Worm (Caenorhabditis elegans): Measurements from ENCODE around the gene R12B2.8.

R12B2.8 gene

ce11 chrIII:5841676-5842075, 18.0 kb downstream of the R12B2.8 start:
- TF ChIP-seq unc-62 (GFP tag; optimal IDR thresholded peaks at IDR 0.05): no peak

DNA sequence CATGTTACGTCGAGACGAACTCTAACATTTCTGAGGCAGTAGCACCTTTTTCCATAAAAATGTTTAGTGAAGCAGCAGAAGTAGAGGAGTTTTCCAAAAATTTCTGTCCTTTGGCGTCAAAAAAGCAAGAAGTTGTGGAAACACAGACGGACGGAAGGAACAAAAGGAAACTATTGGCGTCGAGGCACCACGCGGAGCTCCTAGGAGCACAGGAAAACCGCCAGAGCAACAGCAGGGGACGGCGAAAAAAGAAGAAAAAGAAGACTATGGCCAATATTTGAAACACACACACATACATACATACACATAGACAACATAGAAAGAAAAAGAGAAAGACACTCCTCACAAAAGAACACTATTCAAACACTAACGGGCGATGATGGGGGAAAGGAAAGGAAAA, 19.2 kb downstream of the R12B2.8 start:
- no peak for TF ChIP-seq unc-62 (GFP tag; optimal IDR thresholded peaks at IDR 0.05)

DNA sequence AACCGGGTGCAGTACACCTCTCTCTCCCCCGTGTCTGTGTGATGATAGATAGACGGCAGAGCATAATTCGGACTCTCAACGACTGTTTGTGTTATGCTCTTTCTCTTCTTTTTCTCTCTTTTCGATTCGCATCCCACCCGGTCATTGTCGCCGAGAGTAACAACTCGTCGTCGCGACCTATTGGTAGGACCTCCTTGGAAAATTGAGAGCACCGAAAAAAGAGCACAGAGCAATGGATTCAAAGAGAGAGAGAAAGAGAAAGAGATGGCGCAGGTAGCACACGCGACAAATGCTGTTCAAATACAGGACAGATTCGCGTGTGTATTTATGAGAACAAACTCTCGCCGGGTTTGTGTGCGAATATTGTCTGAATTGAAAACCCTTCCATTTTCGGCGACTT, 19.9 kb downstream of the R12B2.8 start:
- TF ChIP-seq unc-62 (GFP tag; optimal IDR thresholded peaks at IDR 0.05): no peak

ce11 chrIII:5845483-5845882, 21.8 kb downstream of the R12B2.8 start:
- no peak for TF ChIP-seq unc-62 (GFP tag; optimal IDR thresholded peaks at IDR 0.05)

- no peak for TF ChIP-seq unc-62 (GFP tag; optimal IDR thresholded peaks at IDR 0.05)
These were observed 22.7 kb downstream of the R12B2.8 start for ce11 chrIII:5846412-5846811.

DNA sequence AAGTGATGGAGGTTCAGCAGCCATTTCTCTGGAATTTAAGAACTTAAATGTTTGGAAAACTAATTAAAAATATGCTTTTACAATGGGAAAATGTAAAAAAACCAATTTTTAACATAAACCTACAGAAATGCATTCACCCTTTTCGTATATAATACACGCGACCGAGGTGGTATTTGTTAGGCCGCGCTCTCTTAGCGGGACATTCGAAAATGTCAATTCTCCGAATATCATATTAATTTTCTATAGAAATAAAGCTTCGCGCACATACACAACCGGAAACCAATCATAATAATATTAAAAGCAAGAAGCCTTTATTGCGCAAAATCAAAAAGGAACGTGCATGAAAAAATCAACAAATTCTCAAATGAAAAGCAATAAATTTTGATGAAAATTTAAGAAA, 29.5 kb downstream of the R12B2.8 start, which contains the start of gene ddx-23:
Gene ddx-23, minus strand, starts transcription at position 30 of the 400 bp plus-strand sequence.
- TF ChIP-seq unc-62 (GFP tag; optimal IDR thresholded peaks at IDR 0.05): no peak

ce11 chrIII:5855637-5856179, 32.0 kb downstream of the R12B2.8 start, which contains the start of the genes cct-6 and alh-9:
Gene cct-6 (minus strand): TSS chrIII:5855687.
Gene alh-9 (plus strand): TSS chrIII:5856018.
- no peak for TF ChIP-seq unc-62 (GFP tag; optimal IDR thresholded peaks at IDR 0.05)

DNA sequence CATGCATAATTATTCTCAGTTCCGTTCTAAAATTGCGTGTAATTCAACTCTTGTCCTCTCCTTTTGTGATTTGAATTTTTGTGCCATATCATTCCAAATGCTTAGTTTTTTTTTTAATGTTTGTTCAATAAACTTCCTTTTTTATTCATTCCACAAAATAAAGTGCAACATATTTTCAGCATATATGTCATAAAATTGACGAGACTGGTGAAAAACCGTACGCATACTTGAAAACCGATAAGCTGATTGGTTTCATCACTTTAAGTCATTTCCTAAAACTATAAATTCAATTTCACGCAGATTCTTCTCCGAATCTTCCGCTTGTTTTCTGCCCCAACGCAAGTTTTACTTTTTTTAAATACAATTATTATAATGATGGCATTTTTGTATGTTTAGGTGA, 35.3 kb downstream of the R12B2.8 start, which contains the start of gene dpf-4:
Gene dpf-4, plus strand, starts transcription at position 301 of the 400 bp plus-strand sequence.
- TF ChIP-seq unc-62 (GFP tag; optimal IDR thresholded peaks at IDR 0.05): no peak

DNA sequence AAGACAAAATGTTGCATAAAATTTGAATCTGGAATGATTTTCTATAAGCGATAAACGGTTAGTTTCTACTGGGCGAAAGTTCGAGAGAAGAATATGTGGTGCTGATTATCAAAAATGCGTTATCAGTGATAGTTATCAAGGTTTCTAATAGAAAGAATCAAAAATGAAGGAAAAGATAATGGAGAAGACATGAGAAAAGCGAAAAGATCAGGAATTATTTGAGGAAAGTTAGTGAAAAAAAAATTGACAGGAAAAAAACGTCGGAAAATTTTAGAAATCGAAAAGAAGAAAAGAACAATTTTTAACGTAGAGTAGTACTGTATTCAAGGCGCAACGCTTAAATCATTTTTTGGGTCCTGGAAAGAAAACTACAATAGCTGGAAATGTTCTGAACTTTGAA, 40.1 kb downstream of the R12B2.8 start, which contains the start of gene dnpp-1:
Gene dnpp-1, minus strand, starts transcription at position 30 of the 400 bp plus-strand sequence.
- TF ChIP-seq unc-62 (GFP tag; optimal IDR thresholded peaks at IDR 0.05): no peak

DNA sequence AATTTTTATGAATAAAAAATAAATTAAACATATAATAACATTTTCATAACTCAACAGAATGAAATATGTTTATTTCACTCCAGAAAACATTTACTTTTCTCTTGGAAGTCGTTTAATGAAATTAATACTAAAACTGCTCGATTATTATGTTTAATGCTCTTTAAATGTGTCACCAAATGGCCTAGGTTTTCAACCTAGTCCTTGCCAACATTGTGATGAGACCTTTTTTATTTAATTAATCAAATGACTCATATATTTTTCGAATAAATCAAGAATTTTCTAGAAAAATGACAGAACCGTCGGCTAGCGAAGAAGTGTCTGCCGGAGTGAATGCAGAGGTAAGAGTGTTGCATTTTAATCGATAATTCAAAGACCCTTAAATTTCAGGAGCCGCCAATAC, 40.6 kb downstream of the R12B2.8 start, which contains the start of gene rabn-5:
Gene rabn-5, plus strand, starts transcription at position 284 of the 400 bp plus-strand sequence.
- TF ChIP-seq unc-62 (GFP tag; optimal IDR thresholded peaks at IDR 0.05): no peak

ce11 chrIII:5868401-5868800, 44.7 kb downstream of the R12B2.8 start, which contains the start of gene eng-1:
Gene eng-1 (minus strand): TSS chrIII:5868501.
- TF ChIP-seq unc-62 (GFP tag; optimal IDR thresholded peaks at IDR 0.05): no peak

DNA sequence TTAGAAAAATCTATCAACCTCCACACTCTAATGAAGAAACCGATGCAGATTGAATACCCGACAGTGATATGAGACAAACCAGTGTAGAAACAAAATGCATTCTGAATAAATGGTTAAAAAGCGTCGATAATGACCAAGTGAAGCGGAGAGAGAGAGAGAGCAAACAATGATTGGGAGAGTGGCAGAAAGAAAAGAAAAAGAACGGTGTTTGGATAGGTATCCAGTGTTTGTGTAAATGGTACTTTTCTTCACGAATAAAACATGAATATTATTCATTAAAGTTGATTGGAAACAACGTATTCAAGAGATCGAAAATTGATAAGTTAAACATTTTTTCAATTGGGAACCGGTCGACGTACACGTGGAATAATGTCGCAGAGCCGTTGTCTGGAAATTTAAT, 45.7 kb downstream of the R12B2.8 start, which contains the start of gene F01F1.15:
Gene F01F1.15, minus strand, starts transcription at position 101 of the 400 bp plus-strand sequence.
- no peak for TF ChIP-seq unc-62 (GFP tag; optimal IDR thresholded peaks at IDR 0.05)

DNA sequence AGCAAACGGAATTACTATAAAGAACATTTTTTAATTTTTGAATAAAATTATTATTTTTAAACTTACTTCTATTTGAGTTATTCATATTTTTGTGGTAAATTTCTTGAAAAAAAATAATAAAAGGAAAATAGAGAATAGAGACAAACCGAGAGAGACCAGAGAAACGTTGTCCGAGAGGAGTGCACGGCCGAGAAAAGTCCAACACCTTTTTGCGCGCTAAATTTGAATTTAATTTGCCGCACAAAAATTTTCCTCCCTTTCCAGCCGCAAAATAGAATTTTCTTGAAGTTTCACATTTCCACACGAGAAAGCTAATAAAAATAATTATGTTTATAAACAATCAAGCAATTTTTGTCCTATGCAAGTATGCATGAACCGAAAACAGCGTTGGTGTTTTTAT, 48.0 kb downstream of the R12B2.8 start, which contains the start of the genes F01F1.11 and F01F1.3:
Gene F01F1.11, minus strand, starts transcription at position 118 of the 400 bp plus-strand sequence.
Gene F01F1.3, plus strand, starts transcription at position 179 of the 400 bp plus-strand sequence.
- no peak for TF ChIP-seq unc-62 (GFP tag; optimal IDR thresholded peaks at IDR 0.05)

DNA sequence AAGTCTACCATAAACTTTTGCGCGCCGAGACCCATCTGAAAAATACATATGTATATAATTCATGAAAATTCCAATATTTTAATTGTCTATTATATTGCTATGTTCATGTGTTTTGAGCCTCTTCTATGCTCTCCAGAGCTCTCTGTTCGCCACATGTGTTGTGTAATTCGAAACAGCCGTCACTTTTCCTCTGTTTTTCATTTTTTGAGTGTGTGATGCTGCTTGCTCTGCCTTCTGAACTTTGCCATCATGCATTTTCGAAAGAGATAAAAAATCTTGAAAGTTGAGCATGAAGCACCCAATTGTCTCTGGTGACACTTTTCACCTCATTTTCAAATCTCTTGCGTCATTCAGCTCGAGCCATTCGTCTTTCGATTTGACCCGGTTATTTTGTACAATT, 48.6 kb downstream of the R12B2.8 start:
- no peak for TF ChIP-seq unc-62 (GFP tag; optimal IDR thresholded peaks at IDR 0.05)

DNA sequence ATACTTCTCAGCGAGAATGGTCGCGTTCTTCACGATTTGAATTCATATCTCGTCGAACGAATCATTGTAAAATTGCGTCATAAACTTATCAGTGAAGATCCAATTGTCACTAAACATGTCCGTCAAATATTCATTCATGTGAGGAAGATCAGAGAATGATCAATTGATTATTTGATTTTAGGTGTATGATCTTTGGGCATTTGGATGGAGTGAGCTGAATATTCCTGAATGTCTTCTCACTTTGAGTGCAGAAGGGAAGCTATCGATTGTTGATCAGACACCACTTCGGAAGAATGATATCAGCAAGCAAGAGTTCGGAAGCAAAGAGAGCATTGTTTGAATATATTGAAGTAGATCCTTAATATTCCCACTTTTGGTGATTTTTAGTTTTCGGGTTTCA, 50.5 kb downstream of the R12B2.8 start:
- no peak for TF ChIP-seq unc-62 (GFP tag; optimal IDR thresholded peaks at IDR 0.05)

ce11 chrIII:5874664-5875417, 51.1 kb downstream of the R12B2.8 start:
- TF ChIP-seq unc-62 (GFP tag; optimal IDR thresholded peaks at IDR 0.05): no peak

DNA sequence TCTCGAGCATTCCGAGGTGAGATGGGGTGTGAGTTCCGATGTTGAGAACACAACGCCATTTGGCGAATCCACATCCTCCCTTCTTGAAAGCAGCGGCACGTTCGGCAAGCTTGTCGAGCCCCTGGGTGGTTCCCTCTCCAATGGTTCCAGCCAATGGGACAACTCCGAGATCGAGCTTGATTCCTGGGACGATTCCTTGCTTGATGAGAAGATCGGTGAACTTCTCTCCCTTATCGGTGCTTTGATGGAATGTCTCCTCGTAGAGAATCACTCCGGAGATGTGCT, 51.6 kb downstream of the R12B2.8 start:
- no peak for TF ChIP-seq unc-62 (GFP tag; optimal IDR thresholded peaks at IDR 0.05)
